Fruit fly (Drosophila melanogaster) whole organism, embryonic: ENCODE data around the gene ast.

Experiments
- ATbp ChIP-seq: fragments of 200-800 bp; sonication (Bioruptor generic); optimal IDR thresholded peaks from 2 replicates; lab custom pipeline; 2017; ENCODE audit warnings: missing biosample characterization, mild to moderate bottlenecking, missing genetic modification characterization, missing genetic modification reagents
- Ada2b ChIP-seq: fragments of 200-800 bp; sonication (Bioruptor generic); IDR thresholded peaks from 2 replicates; pipeline ENCODE4 v1.3.6; 2022; ENCODE audit warnings: missing biosample characterization, missing genetic modification characterization
- CG11504 ChIP-seq: fragments of 200-800 bp; sonication (Bioruptor generic); optimal IDR thresholded peaks from 3 replicates; lab custom pipeline; 2019; ENCODE audit warnings: missing biosample characterization, mild to moderate bottlenecking, missing genetic modification characterization, moderate library complexity
- CG12104 ChIP-seq: fragments of 200-800 bp; sonication (Bioruptor generic); optimal IDR thresholded peaks from 3 replicates; lab custom pipeline; 2016; ENCODE audit warnings: missing biosample characterization, missing genetic modification characterization
- CG14050 ChIP-seq: fragments of 200-800 bp; sonication (Bioruptor generic); IDR thresholded peaks from 3 replicates; pipeline ENCODE4 v1.3.6; 2022; ENCODE audit warnings: missing biosample characterization, missing genetic modification characterization
- CG15011 ChIP-seq: fragments of 200-800 bp; sonication (Bioruptor generic); optimal IDR thresholded peaks from 3 replicates; lab custom pipeline; 2018; ENCODE audit warnings: missing biosample characterization, mild to moderate bottlenecking, missing genetic modification characterization
- CG15479 ChIP-seq: fragments of 200-800 bp; sonication (Bioruptor generic); optimal IDR thresholded peaks from 3 replicates; lab custom pipeline; 2019; ENCODE audit warnings: missing biosample characterization, mild to moderate bottlenecking, missing genetic modification characterization, moderate library complexity
- CG15696 ChIP-seq: fragments of 200-800 bp; sonication (Bioruptor generic); optimal IDR thresholded peaks from 2 replicates; lab custom pipeline; 2019; ENCODE audit warnings: missing biosample characterization, mild to moderate bottlenecking, missing genetic modification characterization, moderate library complexity
- CG18619 ChIP-seq: fragments of 200-800 bp; sonication (Bioruptor generic); optimal IDR thresholded peaks from 3 replicates; lab custom pipeline; 2017; ENCODE audit warnings: missing biosample characterization, mild to moderate bottlenecking, missing genetic modification characterization
- CG32767 ChIP-seq: fragments of 200-800 bp; sonication (Bioruptor generic); IDR thresholded peaks from 2 replicates; pipeline ENCODE4 v1.3.6; 2022; ENCODE audit warnings: missing biosample characterization, missing genetic modification characterization
- CG4282 ChIP-seq: fragments of 200-800 bp; sonication (Bioruptor generic); optimal IDR thresholded peaks from 2 replicates; lab custom pipeline; 2016; ENCODE audit warnings: missing biosample characterization, missing genetic modification characterization
- CG6654 ChIP-seq: fragments of 200-800 bp; sonication (Bioruptor generic); optimal IDR thresholded peaks from 2 replicates; lab custom pipeline; 2017; ENCODE audit warnings: missing biosample characterization, mild to moderate bottlenecking, missing genetic modification characterization
- CG6689 ChIP-seq: fragments of 200-800 bp; sonication (Bioruptor generic); IDR thresholded peaks from 2 replicates; pipeline ENCODE4 v1.3.6; 2022; ENCODE audit warnings: missing biosample characterization, missing genetic modification characterization
- CG8359 ChIP-seq: fragments of 200-800 bp; sonication (Bioruptor generic); optimal IDR thresholded peaks from 2 replicates; lab custom pipeline; 2017; ENCODE audit warnings: missing biosample characterization, mild to moderate bottlenecking, missing genetic modification characterization, borderline replicate concordance
- CG8944 ChIP-seq: fragments of 200-800 bp; sonication (Bioruptor generic); optimal IDR thresholded peaks from 3 replicates; lab custom pipeline; 2016; ENCODE audit warnings: missing biosample characterization, missing genetic modification characterization
- CG9437 ChIP-seq: fragments of 200-800 bp; sonication (Bioruptor generic); optimal IDR thresholded peaks from 2 replicates; lab custom pipeline; 2018; ENCODE audit warnings: missing biosample characterization, mild to moderate bottlenecking, missing genetic modification characterization
- CHES-1-like ChIP-seq: fragments of 200-800 bp; sonication (Bioruptor generic); optimal IDR thresholded peaks from 2 replicates; lab custom pipeline; 2016; ENCODE audit warnings: missing biosample characterization, missing genetic modification characterization
- D19A ChIP-seq: fragments of 200-800 bp; optimal IDR thresholded peaks from 3 replicates; lab custom pipeline; 2019; ENCODE audit warnings: missing biosample characterization, mild to moderate bottlenecking, missing genetic modification characterization, moderate library complexity
- Dek ChIP-seq: fragments of 200-800 bp; sonication (Bioruptor generic); optimal IDR thresholded peaks from 3 replicates; lab custom pipeline; 2019; ENCODE audit warnings: missing biosample characterization, mild to moderate bottlenecking, missing genetic modification characterization, moderate library complexity
- Doc3 ChIP-seq: fragments of 200-800 bp; sonication (Bioruptor generic); IDR thresholded peaks from 3 replicates; pipeline ENCODE4 v1.3.6; 2022; ENCODE audit warnings: missing biosample characterization, missing genetic modification characterization; ENCODE audit not compliant: partially characterized antibody
- Dref ChIP-seq: fragments of 200-800 bp; sonication (Bioruptor generic); IDR thresholded peaks from 2 replicates; pipeline ENCODE4 v1.3.6; 2022; ENCODE audit warnings: missing biosample characterization, missing genetic modification characterization
- Drgx ChIP-seq: fragments of 200-800 bp; sonication (Bioruptor generic); IDR thresholded peaks from 2 replicates; pipeline ENCODE4 v1.3.6; 2022; ENCODE audit warnings: missing biosample characterization, missing genetic modification characterization
- E2f1 ChIP-seq: fragments of 200-800 bp; sonication (Bioruptor generic); IDR thresholded peaks from 2 replicates; pipeline ENCODE4 v1.3.6; 2022; ENCODE audit warnings: missing biosample characterization, missing genetic modification characterization
- Elba2 ChIP-seq: fragments of 200-800 bp; sonication (Bioruptor generic); optimal IDR thresholded peaks from 3 replicates; lab custom pipeline; 2016; ENCODE audit warnings: missing biosample characterization, missing genetic modification characterization
- Fer1 ChIP-seq: fragments of 200-800 bp; sonication (Bioruptor generic); optimal IDR thresholded peaks from 2 replicates; lab custom pipeline; 2017; ENCODE audit warnings: missing biosample characterization, mild to moderate bottlenecking, missing genetic modification characterization
- Hr39 ChIP-seq: fragments of >200 bp; optimal IDR thresholded peaks from 2 replicates; lab custom pipeline; 2017
- Mad ChIP-seq: fragments of 200-800 bp; sonication (Bioruptor generic); optimal IDR thresholded peaks from 2 replicates; lab custom pipeline; 2016; ENCODE audit warnings: missing biosample characterization, missing genetic modification characterization
- Oaz ChIP-seq: fragments of 200-800 bp; sonication (Bioruptor generic); IDR thresholded peaks from 2 replicates; pipeline ENCODE4 v1.3.6; 2022; ENCODE audit warnings: missing biosample characterization, missing genetic modification characterization
- Xbp1 ChIP-seq: fragments of 200-800 bp; sonication (Bioruptor generic); optimal IDR thresholded peaks from 3 replicates; lab custom pipeline; 2016; ENCODE audit warnings: missing biosample characterization, mild to moderate bottlenecking, missing genetic modification characterization
- abd-A ChIP-seq: fragments of 200-800 bp; sonication (Bioruptor generic); optimal IDR thresholded peaks from 3 replicates; lab custom pipeline; 2019; ENCODE audit warnings: missing biosample characterization, mild to moderate bottlenecking, missing genetic modification characterization, moderate library complexity
- br ChIP-seq: fragments of >200 bp; optimal IDR thresholded peaks from 2 replicates; lab custom pipeline; 2017
- caup ChIP-seq: fragments of 200-800 bp; sonication (Bioruptor generic); optimal IDR thresholded peaks from 3 replicates; lab custom pipeline; 2017; ENCODE audit warnings: missing biosample characterization, mild to moderate bottlenecking, missing genetic modification characterization, moderate library complexity; ENCODE audit not compliant: severe bottlenecking
- ci ChIP-seq: fragments of 200-800 bp; sonication (Bioruptor generic); IDR thresholded peaks from 3 replicates; pipeline ENCODE4 v1.3.6; 2022; ENCODE audit warnings: missing biosample characterization, missing genetic modification characterization
- da ChIP-seq: fragments of 200-800 bp; sonication (Bioruptor generic); optimal IDR thresholded peaks from 2 replicates; lab custom pipeline; 2016; ENCODE audit warnings: missing biosample characterization, missing genetic modification characterization
- dmrt11E ChIP-seq: fragments of 200-800 bp; sonication (Bioruptor generic); optimal IDR thresholded peaks from 3 replicates; lab custom pipeline; 2018; ENCODE audit warnings: missing biosample characterization, mild to moderate bottlenecking, missing genetic modification characterization, moderate library complexity
- ems ChIP-seq: fragments of 200-800 bp; sonication (Bioruptor generic); optimal IDR thresholded peaks from 3 replicates; lab custom pipeline; 2016; ENCODE audit warnings: missing biosample characterization, missing genetic modification characterization
- fd102C ChIP-seq: fragments of 200-800 bp; sonication (Bioruptor generic); optimal IDR thresholded peaks from 2 replicates; lab custom pipeline; 2018; ENCODE audit warnings: missing biosample characterization, mild to moderate bottlenecking, missing genetic modification characterization, moderate library complexity
- gfzf ChIP-seq: fragments of 200-800 bp; sonication (Bioruptor generic); optimal IDR thresholded peaks from 2 replicates; lab custom pipeline; 2016; ENCODE audit warnings: missing biosample characterization, mild to moderate bottlenecking, missing genetic modification characterization, moderate library complexity
- gro ChIP-seq: fragments of 200-800 bp; sonication (Bioruptor generic); optimal IDR thresholded peaks from 2 replicates; lab custom pipeline; 2016; ENCODE audit warnings: missing biosample characterization, missing genetic modification characterization
- ham ChIP-seq: fragments of 200-800 bp; sonication (Bioruptor generic); IDR thresholded peaks from 2 replicates; pipeline ENCODE4 v1.3.6; 2022; ENCODE audit warnings: missing biosample characterization, missing genetic modification characterization
- her ChIP-seq: fragments of 200-800 bp; sonication (Bioruptor generic); optimal IDR thresholded peaks from 2 replicates; lab custom pipeline; 2016; ENCODE audit warnings: missing biosample characterization, missing genetic modification characterization
- hkb ChIP-seq, 2 experiments: fragments of 200-800 bp in 1 of 2; fragments of >200 bp in 1 of 2; sonication (Bioruptor generic) in 1 of 2; IDR thresholded peaks in 1 of 2; optimal IDR thresholded peaks in 1 of 2; 2 replicates each; pipeline versions ENCODE4 v1.3.6 to Lab custom; 2017 to 2022; ENCODE audit warnings: missing biosample characterization in 1 of 2, missing genetic modification characterization in 1 of 2
- jigr1 ChIP-seq: fragments of 200-800 bp; sonication (Bioruptor generic); IDR thresholded peaks from 3 replicates; pipeline ENCODE4 v1.3.6; 2022; ENCODE audit warnings: missing biosample characterization, missing genetic modification characterization
- kni ChIP-seq: fragments of 200-800 bp; sonication (Bioruptor generic); optimal IDR thresholded peaks from 3 replicates; lab custom pipeline; 2017; ENCODE audit warnings: mild to moderate bottlenecking, missing biosample characterization, missing genetic modification reagents, missing genetic modification characterization
- luna ChIP-seq: fragments of 200-800 bp; sonication (Bioruptor generic); optimal IDR thresholded peaks from 2 replicates; lab custom pipeline; 2016; ENCODE audit warnings: missing biosample characterization, missing genetic modification characterization
- tap ChIP-seq: fragments of 200-800 bp; optimal IDR thresholded peaks from 3 replicates; lab custom pipeline; 2019; ENCODE audit warnings: missing biosample characterization, mild to moderate bottlenecking, missing genetic modification characterization, moderate library complexity
- tin ChIP-seq: fragments of 200-800 bp; sonication (Bioruptor generic); optimal IDR thresholded peaks from 3 replicates; lab custom pipeline; 2016; ENCODE audit warnings: missing biosample characterization, missing genetic modification characterization
- z ChIP-seq: fragments of 200-800 bp; sonication (Bioruptor generic); IDR thresholded peaks from 3 replicates; pipeline ENCODE4 v1.3.6; 2022; ENCODE audit warnings: missing biosample characterization, missing genetic modification characterization
- zen2 ChIP-seq: fragments of 200-800 bp; sonication (Bioruptor generic); IDR thresholded peaks from 3 replicates; pipeline ENCODE4 v1.3.6; 2022; ENCODE audit warnings: missing biosample characterization, missing genetic modification characterization; ENCODE audit not compliant: partially characterized antibody

ast gene

DNA sequence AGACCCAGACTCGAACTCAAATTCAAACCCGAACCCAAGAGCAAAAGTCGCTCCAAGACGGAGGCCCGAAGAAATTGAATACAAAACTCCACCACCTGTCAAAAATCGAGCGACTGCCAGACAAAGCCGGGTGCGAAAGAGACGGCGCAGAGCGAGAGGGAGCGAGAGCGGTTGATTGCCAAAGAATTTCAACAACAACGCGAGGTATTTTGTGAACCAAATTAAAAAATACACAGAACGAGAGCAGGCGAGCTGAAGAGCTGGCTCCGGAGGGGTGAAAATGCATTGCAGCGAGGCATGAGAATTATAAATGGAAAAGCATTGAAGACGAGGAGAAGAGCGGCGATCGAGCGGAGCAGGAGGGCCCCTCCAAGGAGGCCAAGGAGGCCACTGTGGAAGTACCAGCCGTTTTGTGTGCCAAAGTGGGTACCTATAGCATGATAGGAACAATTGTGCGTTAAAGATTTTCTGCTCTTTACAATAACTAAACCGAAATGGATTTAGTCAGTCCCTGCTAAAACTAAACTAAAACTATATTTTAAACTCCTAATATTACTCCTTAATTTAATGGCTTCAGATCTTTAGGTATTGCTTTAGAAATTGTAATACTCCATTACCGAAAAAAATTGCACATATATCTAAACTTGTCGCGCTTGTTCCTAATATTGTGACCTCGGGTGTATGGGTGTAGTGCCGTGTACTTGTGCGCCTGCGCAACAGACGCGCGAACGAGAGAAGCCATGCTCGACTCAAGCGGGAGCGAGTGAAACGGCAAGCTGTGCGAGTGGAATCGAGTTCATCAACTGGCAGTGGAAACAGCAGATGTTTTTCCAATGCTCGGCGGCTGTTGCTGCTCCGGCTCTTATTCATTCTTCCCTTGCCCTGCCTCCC, 15.0 kb upstream of the ast start (continued):
- TF ChIP-seq tap (tag; lab: Kevin White, UChicago), result peak; percentile 19
- TF ChIP-seq tin (GFP tag; lab: Kevin White, UChicago), result peak; percentile 43
- peak; percentile 16 for TF ChIP-seq CG12104
- TF ChIP-seq Hr39, result no peak
- peak; percentile 44 for TF ChIP-seq da
- no peak for TF ChIP-seq Oaz (GFP tag; lab: Robert Waterston, UW)
- no peak for TF ChIP-seq abd-A (tag; lab: Kevin White, UChicago)
- no peak for TF ChIP-seq Fer1 (GFP tag; lab: Kevin White, UChicago)
- TF ChIP-seq E2f1 (GFP tag; lab: Robert Waterston, UW), result peak; percentile 32; the same call in 1 of the 2 replicates
- TF ChIP-seq CG14050, result no peak
- TF ChIP-seq CHES-1-like, result no peak
- TF ChIP-seq CG8359 (GFP tag; lab: Kevin White, UChicago), result peak; percentile 35
- TF ChIP-seq ham (GFP tag; lab: Robert Waterston, UW), result no peak
- no peak for TF ChIP-seq her
- TF ChIP-seq CG15479 (GFP tag; lab: Kevin White, UChicago), result peak; percentile 57
- peak; percentile 29 for TF ChIP-seq CG9437 (GFP tag; lab: Kevin White, UChicago)
- TF ChIP-seq kni (GFP tag; lab: Kevin White, UChicago), result peak; percentile 31
- no peak for TF ChIP-seq CG15011 (GFP tag; lab: Kevin White, UChicago)
- no peak for TF ChIP-seq zen2 (GFP tag; lab: Robert Waterston, UW)
- TF ChIP-seq Doc3 (GFP tag; lab: Robert Waterston, UW), result no peak
- peak; percentile 26 for TF ChIP-seq Xbp1 (GFP tag; lab: Kevin White, UChicago)
- peak; percentile 38; the same call in 1 of the 2 replicates for TF ChIP-seq CG6689 (GFP tag; lab: Robert Waterston, UW)
- TF ChIP-seq CG32767 (GFP tag; lab: Robert Waterston, UW), result no peak
- no peak for TF ChIP-seq Dref (GFP tag; lab: Robert Waterston, UW)
- peak; percentile 92 for TF ChIP-seq dmrt11E (tag; lab: Kevin White, UChicago)
- no peak for TF ChIP-seq luna (GFP tag; lab: Kevin White, UChicago)
- no peak for TF ChIP-seq Dek (tag; lab: Kevin White, UChicago)
- TF ChIP-seq Elba2 (GFP tag; lab: Kevin White, UChicago), result no peak
- TF ChIP-seq ci (GFP tag; lab: Robert Waterston, UW), result peak; percentile 67; the same call in 2 of the 3 replicates
- peak; percentile 39 for TF ChIP-seq fd102C (GFP tag; lab: Kevin White, UChicago)
- no peak for TF ChIP-seq Drgx
- TF ChIP-seq D19A (tag; lab: Kevin White, UChicago), result peak; percentile 22
- no peak for TF ChIP-seq CG6654 (GFP tag; lab: Kevin White, UChicago)
- no peak for TF ChIP-seq gfzf (GFP tag; lab: Kevin White, UChicago)
- peak; percentile 81 for TF ChIP-seq CG15696 (tag; lab: Kevin White, UChicago)
- no peak for TF ChIP-seq CG4282 (GFP tag; lab: Kevin White, UChicago)
- TF ChIP-seq CG11504 (tag; lab: Kevin White, UChicago), result peak; percentile 52
- no peak for TF ChIP-seq Ada2b (GFP tag; lab: Robert Waterston, UW)
- no peak for TF ChIP-seq jigr1
- TF ChIP-seq z (GFP tag; lab: Robert Waterston, UW), result peak; percentile 76
- no peak for TF ChIP-seq gro
- TF ChIP-seq ems (GFP tag; lab: Kevin White, UChicago), result no peak
- TF ChIP-seq Mad (GFP tag; lab: Kevin White, UChicago), result no peak
- TF ChIP-seq ATbp (GFP tag; lab: Kevin White, UChicago), result peak; percentile 30
- TF ChIP-seq CG8944 (GFP tag; lab: Kevin White, UChicago), result no peak
- no peak for TF ChIP-seq caup (GFP tag; lab: Kevin White, UChicago)
- TF ChIP-seq br (lab: Kevin White, UChicago), result no peak
- TF ChIP-seq hkb (optimal IDR thresholded peaks at IDR 0.05; lab: Kevin White, UChicago), result no peak
- peak; percentile 30; the same call in 1 of the 2 replicates for TF ChIP-seq hkb (GFP tag; IDR thresholded peaks at IDR 0.05; lab: Robert Waterston, UW)
- TF ChIP-seq CG18619 (GFP tag; lab: Kevin White, UChicago), result peak; percentile 43
